Worm (Caenorhabditis elegans): ENCODE results near the gene gcy-8.

The gcy-8 gene

DNA sequence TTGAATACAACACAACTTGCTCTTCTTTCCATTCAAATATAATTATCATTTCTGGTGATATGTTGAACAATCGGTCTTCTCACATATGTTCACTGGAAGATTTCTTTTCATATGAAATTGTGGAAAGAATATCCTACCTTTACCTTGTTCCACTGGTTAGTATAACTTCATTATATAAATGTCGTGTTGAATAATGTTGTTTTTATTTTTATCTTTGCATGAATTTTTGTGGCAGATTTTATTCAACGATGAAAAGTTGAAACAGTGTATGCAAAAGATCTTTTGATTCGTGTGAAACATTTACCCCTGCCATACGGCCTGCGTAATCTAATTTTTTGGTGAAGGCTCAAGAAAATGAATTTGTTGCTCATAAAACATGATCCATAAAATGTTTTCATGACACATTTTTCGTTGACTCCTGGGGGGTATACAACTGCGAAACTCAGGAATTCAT is 34.0 kb downstream of the gcy-8 start:
- no peak for TF ChIP-seq ceh-28 (tag; optimal IDR thresholded peaks at IDR 0.05)
- no peak for TF ChIP-seq lsy-2 (tag; optimal IDR thresholded peaks at IDR 0.05)
- TF ChIP-seq madf-5 (GFP tag; IDR thresholded peaks at IDR 0.05): no peak
- no peak for TF ChIP-seq madf-9 (GFP tag; conservative IDR thresholded peaks at IDR 0.05)
- 0 out of 2 replicates have a peak, but pooled peaks have one; percentile 21 for TF ChIP-seq dmd-8 (GFP tag; IDR thresholded peaks at IDR 0.05)
- peak; percentile 60 for TF ChIP-seq duxl-1 (tag; optimal IDR thresholded peaks at IDR 0.05; ENCODE audit: poor library complexity)
- no peak for TF ChIP-seq jun-1 (tag; optimal IDR thresholded peaks at IDR 0.05)
- TF ChIP-seq zag-1 (tag; optimal IDR thresholded peaks at IDR 0.05): no peak
- peak; percentile 26 for TF ChIP-seq Y5F2A.4 (GFP tag; optimal IDR thresholded peaks at IDR 0.05)
- TF ChIP-seq ZK546.5 (tag; optimal IDR thresholded peaks at IDR 0.05): no peak
- TF ChIP-seq dve-1 (tag; optimal IDR thresholded peaks at IDR 0.05; ENCODE audit: insufficient read depth): no peak
- TF ChIP-seq F10B5.3 (tag; optimal IDR thresholded peaks at IDR 0.05): no peak
- TF ChIP-seq daf-16 (GFP tag; optimal IDR thresholded peaks at IDR 0.05): no peak
- TF ChIP-seq daf-16 (tag; optimal IDR thresholded peaks at IDR 0.05): no peak
- no peak for TF ChIP-seq sdz-12 (GFP tag; optimal IDR thresholded peaks at IDR 0.05)
- TF ChIP-seq aha-1 (tag): no peak
- TF ChIP-seq ceh-32 (tag; optimal IDR thresholded peaks at IDR 0.05; ENCODE audit: poor library complexity): no peak
- TF ChIP-seq snpc-4 (tag; optimal IDR thresholded peaks at IDR 0.05): no peak
- TF ChIP-seq ama-1 (optimal IDR thresholded peaks at IDR 0.05): peak; percentile 49
- peak; percentile 73 for TF ChIP-seq unc-130 (GFP tag; optimal IDR thresholded peaks at IDR 0.05)
- peak; percentile 94 for TF ChIP-seq F49E8.2 (tag; optimal IDR thresholded peaks at IDR 0.05; ENCODE audit: borderline replicate concordance)
- TF ChIP-seq pha-4 (GFP tag; IDR thresholded peaks at IDR 0.05): peak; percentile 67; the same call in 1 of the 2 replicates
- TF ChIP-seq pha-4 (tag; optimal IDR thresholded peaks at IDR 0.05): no peak
- TF ChIP-seq T20F7.1 (GFP tag; optimal IDR thresholded peaks at IDR 0.05): no peak
- TF ChIP-seq mep-1 (tag; optimal IDR thresholded peaks at IDR 0.05): no peak
- 0 out of 2 replicates have a peak, but pooled peaks have one; percentile 64 for TF ChIP-seq Y105C5A.15 (GFP tag; IDR thresholded peaks at IDR 0.05)
- peak; percentile 75 for TF ChIP-seq lin-38 (GFP tag; IDR thresholded peaks at IDR 0.05)
- 0 out of 2 replicates have a peak, but pooled peaks have one; percentile 48 for TF ChIP-seq Y48G9A.11 (GFP tag; IDR thresholded peaks at IDR 0.05)
- TF ChIP-seq spr-3 (GFP tag; optimal IDR thresholded peaks at IDR 0.05): no peak
- peak; percentile 27 for TF ChIP-seq lin-13 (GFP tag; optimal IDR thresholded peaks at IDR 0.05)
- peak; percentile 6 for TF ChIP-seq gei-8 (GFP tag; optimal IDR thresholded peaks at IDR 0.05)
- peak; percentile 28; the same call in 1 of the 2 replicates for TF ChIP-seq ctbp-1 (GFP tag; IDR thresholded peaks at IDR 0.05)
- TF ChIP-seq arid-1 (GFP tag; conservative IDR thresholded peaks at IDR 0.05): peak; percentile 52; the same call in 1 of the 2 replicates
- no peak for TF ChIP-seq dmd-6 (GFP tag; IDR thresholded peaks at IDR 0.05)
- peak; percentile 75; the same call in 1 of the 2 replicates for TF ChIP-seq snpc-1.2 (GFP tag; IDR thresholded peaks at IDR 0.05)
- TF ChIP-seq mes-2 (tag; optimal IDR thresholded peaks at IDR 0.05; ENCODE audit: poor library complexity, severe bottlenecking): no peak
- TF ChIP-seq saeg-2 (GFP tag; IDR thresholded peaks at IDR 0.05): no peak

DNA sequence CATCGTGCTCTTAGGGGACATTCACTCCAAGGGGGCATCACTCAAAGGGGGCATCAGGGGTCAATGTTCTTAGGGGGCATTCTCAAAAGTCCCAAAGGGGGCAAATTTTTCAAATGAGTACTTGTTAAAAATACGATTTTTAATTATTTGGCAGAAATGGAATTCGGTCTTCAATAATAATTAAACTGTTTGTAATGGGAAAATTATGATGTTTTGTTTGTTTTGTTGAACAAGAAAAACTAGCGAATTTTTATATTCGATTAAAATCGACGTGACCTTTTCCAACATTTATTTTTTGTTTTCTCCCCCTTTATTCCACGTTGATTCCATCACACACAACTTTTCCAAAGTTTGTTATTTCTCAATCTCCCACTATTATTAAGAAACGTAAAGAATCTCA is 39.1 kb downstream of the gcy-8 start, which contains the start of gene F57H12.5:
F57H12.5 (plus strand) TSS at position 301 of the 400 bp plus-strand sequence.
- TF ChIP-seq vab-7 (GFP tag; IDR thresholded peaks at IDR 0.05) (no peak), attf-4 (tag; optimal IDR thresholded peaks at IDR 0.05) (no peak), madf-5 (GFP tag; IDR thresholded peaks at IDR 0.05) (no peak), lin-15B (tag; optimal IDR thresholded peaks at IDR 0.05) (no peak), spr-3 (GFP tag; optimal IDR thresholded peaks at IDR 0.05) (no peak), D1046.2 (GFP tag; IDR thresholded peaks at IDR 0.05) (no peak), unc-62 (GFP tag; optimal IDR thresholded peaks at IDR 0.05 in 1 of 2) (no peak), unc-62 (tag; optimal IDR thresholded peaks at IDR 0.05) (no peak)
